Worm (Caenorhabditis elegans): Measurements from ENCODE around the gene tni-3.

- no peak for TF ChIP-seq nhr-11 (tag; optimal IDR thresholded peaks at IDR 0.05)
- no peak for TF ChIP-seq zag-1 (tag; optimal IDR thresholded peaks at IDR 0.05)
- TF ChIP-seq unc-62 (GFP tag; optimal IDR thresholded peaks at IDR 0.05): no peak
- TF ChIP-seq elt-1 (tag; optimal IDR thresholded peaks at IDR 0.05): no peak
- TF ChIP-seq aly-2 (tag; optimal IDR thresholded peaks at IDR 0.05): no peak
- no peak for TF ChIP-seq R02D3.7 (tag; optimal IDR thresholded peaks at IDR 0.05)
- no peak for TF ChIP-seq egl-27 (tag; optimal IDR thresholded peaks at IDR 0.05)
- no peak for TF ChIP-seq lin-39 (tag; optimal IDR thresholded peaks at IDR 0.05)
- TF ChIP-seq nhr-237 (tag; optimal IDR thresholded peaks at IDR 0.05): no peak
- TF ChIP-seq F13H6.1 (tag; optimal IDR thresholded peaks at IDR 0.05): no peak
- TF ChIP-seq ama-1 (optimal IDR thresholded peaks at IDR 0.05): no peak
Measured at ce11 chrV:16865404-16865803, 30.5 kb upstream of the tni-3 start, which contains the start of gene clec-28.

Data from whole organism, L2 larva.